Worm (Caenorhabditis elegans): ENCODE data around the gene ZK813.2.

DNA sequence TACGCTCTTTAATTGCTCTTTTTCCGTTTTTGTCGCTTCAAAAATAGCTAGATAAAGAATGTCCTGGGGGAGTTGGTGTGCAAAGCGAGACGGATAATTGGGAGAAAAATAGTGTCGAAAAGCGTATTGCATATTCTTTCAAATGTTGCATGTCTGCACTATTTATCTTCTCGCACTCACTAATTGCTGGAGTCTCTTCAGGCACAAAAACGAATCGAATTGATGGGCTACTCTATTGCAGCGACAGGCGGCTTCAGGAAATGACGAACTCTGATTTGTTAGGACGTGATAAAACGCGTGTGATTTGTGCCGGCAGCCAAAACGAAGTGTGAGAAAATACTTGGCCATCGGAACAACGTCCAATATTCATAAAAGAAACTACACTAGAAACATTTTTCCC lies 3.3 kb upstream of the ZK813.2 start:
- TF ChIP-seq pqm-1 (tag; optimal IDR thresholded peaks at IDR 0.05), result no peak
- no peak for TF ChIP-seq snpc-4 (tag; optimal IDR thresholded peaks at IDR 0.05)
- no peak for TF ChIP-seq zag-1 (tag; optimal IDR thresholded peaks at IDR 0.05)
- no peak for TF ChIP-seq nhr-85 (tag)
- TF ChIP-seq rnt-1 (tag; optimal IDR thresholded peaks at IDR 0.05), result peak; percentile 65
- no peak for TF ChIP-seq nhr-12 (tag; optimal IDR thresholded peaks at IDR 0.05)
- TF ChIP-seq nhr-237 (tag; optimal IDR thresholded peaks at IDR 0.05), result no peak
- TF ChIP-seq nhr-28 (tag; optimal IDR thresholded peaks at IDR 0.05), result no peak
- no peak for TF ChIP-seq elt-2 (tag; optimal IDR thresholded peaks at IDR 0.05)
- no peak for TF ChIP-seq unc-62 (GFP tag; optimal IDR thresholded peaks at IDR 0.05)
- no peak for TF ChIP-seq C16A3.4 (tag; optimal IDR thresholded peaks at IDR 0.05)
- TF ChIP-seq dpl-1 (GFP tag; optimal IDR thresholded peaks at IDR 0.05), result no peak
- no peak for TF ChIP-seq lin-14 (GFP tag; optimal IDR thresholded peaks at IDR 0.05)

Data from whole organism, L1 larva.